Fruit fly (Drosophila melanogaster) whole organism, wandering third instar larva: ENCODE results near the gene CG43894.

ENCODE experiments used
- Abd-B ChIP-seq: fragments of >200 bp; optimal IDR thresholded peaks from 2 replicates; lab custom pipeline; 2017; ENCODE audit warnings: missing biosample characterization, missing genetic modification characterization
- GATAd ChIP-seq: sonication (Bioruptor generic); optimal IDR thresholded peaks from 2 replicates; lab custom pipeline; 2016; ENCODE audit warnings: missing biosample characterization, missing genetic modification characterization
- Hr78 ChIP-seq: fragments of >200 bp; optimal IDR thresholded peaks from 2 replicates; lab custom pipeline; 2017; ENCODE audit warnings: missing biosample characterization, missing genetic modification characterization
- OdsH ChIP-seq: fragments of 200-800 bp; sonication (Bioruptor generic); optimal IDR thresholded peaks from 2 replicates; lab custom pipeline; 2016; ENCODE audit warnings: missing biosample characterization, mild to moderate bottlenecking, missing genetic modification characterization
- Sp1 ChIP-seq: fragments of 200-800 bp; sonication (Bioruptor generic); optimal IDR thresholded peaks from 3 replicates; lab custom pipeline; 2019; ENCODE audit warnings: missing biosample characterization, mild to moderate bottlenecking, missing genetic modification characterization, moderate library complexity
- fru ChIP-seq: fragments of 200-800 bp; sonication (Bioruptor generic); optimal IDR thresholded peaks from 3 replicates; lab custom pipeline; 2016; ENCODE audit warnings: missing biosample characterization, mild to moderate bottlenecking, missing genetic modification characterization
- lola ChIP-seq: fragments of >200 bp; optimal IDR thresholded peaks from 2 replicates; lab custom pipeline; 2017; ENCODE audit warnings: missing biosample characterization, missing genetic modification characterization
- usp ChIP-seq: fragments of >200 bp; optimal IDR thresholded peaks from 2 replicates; lab custom pipeline; 2017; ENCODE audit warnings: missing biosample characterization, missing genetic modification characterization

DNA sequence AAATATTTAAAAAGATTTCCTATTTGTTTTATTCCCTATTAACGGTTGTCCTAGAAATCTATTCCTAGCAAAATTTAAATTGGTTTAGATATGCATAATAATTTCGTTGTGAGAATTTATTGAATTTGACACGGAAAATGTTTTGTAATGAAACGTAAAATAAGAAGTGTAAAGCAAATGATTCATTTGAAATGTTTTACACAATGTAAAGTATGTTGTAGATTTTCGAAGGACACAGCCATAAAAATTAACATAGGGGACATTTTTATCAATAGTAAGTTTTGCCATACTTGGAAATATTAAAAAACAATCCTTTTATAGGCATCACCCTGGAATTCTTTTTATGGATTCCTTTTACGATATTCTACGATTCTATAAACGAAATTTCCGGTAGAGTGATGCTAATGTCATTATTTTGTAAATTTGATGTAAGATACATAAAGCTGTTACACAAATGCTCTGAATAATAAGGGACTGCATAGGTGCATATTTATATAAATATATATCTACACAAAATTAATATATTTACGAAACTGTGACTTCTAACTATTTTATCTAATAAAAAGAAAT lies 31.9 kb upstream of the CG43894 start:
- TF ChIP-seq fru (GFP tag; lab: Kevin White, UChicago), result no peak
- no peak for TF ChIP-seq OdsH
- TF ChIP-seq Hr78 (GFP tag; lab: Kevin White, UChicago), result no peak
- no peak for TF ChIP-seq lola (GFP tag; lab: Kevin White, UChicago)
- TF ChIP-seq GATAd (GFP tag; lab: Kevin White, UChicago), result no peak
- TF ChIP-seq Sp1 (GFP tag; lab: Kevin White, UChicago), result no peak
- TF ChIP-seq Abd-B (GFP tag; lab: Kevin White, UChicago), result no peak
- no peak for TF ChIP-seq usp (GFP tag; lab: Kevin White, UChicago)
